Fruit fly (Drosophila melanogaster) whole organism, adult: ENCODE results near the gene Corp.

ENCODE experiments used
- CG11617 ChIP-seq: fragments of 200-800 bp; sonication (Bioruptor generic); optimal IDR thresholded peaks from 2 replicates; lab custom pipeline; 2017; ENCODE audit warnings: mild to moderate bottlenecking, missing biosample characterization, missing genetic modification reagents, missing genetic modification characterization
- CG12768 ChIP-seq: fragments of 200-800 bp; sonication (Bioruptor generic); optimal IDR thresholded peaks from 2 replicates; lab custom pipeline; 2017; ENCODE audit warnings: missing biosample characterization, missing genetic modification characterization, mild to moderate bottlenecking, moderate library complexity, missing genetic modification reagents
- CG14711 ChIP-seq: fragments of 200-800 bp; sonication (Bioruptor generic); optimal IDR thresholded peaks from 2 replicates; lab custom pipeline; 2018; ENCODE audit warnings: missing biosample characterization, mild to moderate bottlenecking, missing genetic modification characterization, moderate library complexity
- CG33017 ChIP-seq: fragments of 200-800 bp; sonication (Bioruptor generic); optimal IDR thresholded peaks from 2 replicates; lab custom pipeline; 2018; ENCODE audit warnings: missing biosample characterization, mild to moderate bottlenecking, missing genetic modification characterization, moderate library complexity
- CG5204 ChIP-seq: fragments of 200-800 bp; sonication (Bioruptor generic); optimal IDR thresholded peaks from 2 replicates; lab custom pipeline; 2016; ENCODE audit warnings: missing biosample characterization, missing genetic modification characterization
- CG7101 ChIP-seq: fragments of 200-800 bp; sonication (Bioruptor generic); optimal IDR thresholded peaks from 2 replicates; lab custom pipeline; 2018; ENCODE audit warnings: missing biosample characterization, mild to moderate bottlenecking, missing genetic modification characterization, moderate library complexity
- Clk ChIP-seq: fragments of 200-800 bp; sonication (Bioruptor generic); optimal IDR thresholded peaks from 2 replicates; lab custom pipeline; 2017; ENCODE audit warnings: missing biosample characterization, missing genetic modification characterization
- Crg-1 ChIP-seq: fragments of 200-800 bp; sonication (Bioruptor generic); optimal IDR thresholded peaks from 2 replicates; lab custom pipeline; 2016; ENCODE audit warnings: missing biosample characterization, missing genetic modification characterization
- Mnt ChIP-seq: fragments of 200-800 bp; sonication (Bioruptor generic); optimal IDR thresholded peaks from 2 replicates; lab custom pipeline; 2016; ENCODE audit warnings: missing biosample characterization, mild to moderate bottlenecking, missing genetic modification characterization
- bab1 ChIP-seq: fragments of 200-800 bp; sonication (Bioruptor generic); optimal IDR thresholded peaks from 3 replicates; lab custom pipeline; 2019; ENCODE audit warnings: missing biosample characterization, mild to moderate bottlenecking, missing genetic modification characterization, moderate library complexity
- cic ChIP-seq: fragments of 200-800 bp; sonication (Bioruptor generic); optimal IDR thresholded peaks from 2 replicates; lab custom pipeline; 2017; ENCODE audit warnings: missing biosample characterization, mild to moderate bottlenecking, missing genetic modification characterization, moderate library complexity
- ovo ChIP-seq: fragments of 200-800 bp; sonication (Bioruptor generic); optimal IDR thresholded peaks from 2 replicates; lab custom pipeline; 2016; ENCODE audit warnings: missing biosample characterization, missing genetic modification characterization
- pad ChIP-seq: fragments of 200-800 bp; sonication (Bioruptor generic); optimal IDR thresholded peaks from 3 replicates; lab custom pipeline; 2017; ENCODE audit warnings: missing biosample characterization, missing genetic modification characterization, mild to moderate bottlenecking, moderate library complexity, missing genetic modification reagents

- no peak for TF ChIP-seq CG33017
- TF ChIP-seq CG5204: no peak
- TF ChIP-seq CG12768 (GFP tag; lab: Kevin White, UChicago): no peak
- no peak for TF ChIP-seq Mnt
- no peak for TF ChIP-seq Clk (GFP tag; lab: Kevin White, UChicago)
- no peak for TF ChIP-seq Crg-1
- no peak for TF ChIP-seq CG7101 (tag; lab: Kevin White, UChicago)
- no peak for TF ChIP-seq cic (GFP tag; lab: Kevin White, UChicago)
- TF ChIP-seq ovo: no peak
- TF ChIP-seq pad (GFP tag; lab: Kevin White, UChicago): no peak
- no peak for TF ChIP-seq bab1
- TF ChIP-seq CG11617: no peak
- TF ChIP-seq CG14711: no peak
These were observed 18.8 kb downstream of the Corp start, which contains the start of gene CG1632 for dm6 chrX:8252284-8252886.
